Worm (Caenorhabditis elegans): ENCODE results near the gene clec-144.

Gene clec-144

DNA sequence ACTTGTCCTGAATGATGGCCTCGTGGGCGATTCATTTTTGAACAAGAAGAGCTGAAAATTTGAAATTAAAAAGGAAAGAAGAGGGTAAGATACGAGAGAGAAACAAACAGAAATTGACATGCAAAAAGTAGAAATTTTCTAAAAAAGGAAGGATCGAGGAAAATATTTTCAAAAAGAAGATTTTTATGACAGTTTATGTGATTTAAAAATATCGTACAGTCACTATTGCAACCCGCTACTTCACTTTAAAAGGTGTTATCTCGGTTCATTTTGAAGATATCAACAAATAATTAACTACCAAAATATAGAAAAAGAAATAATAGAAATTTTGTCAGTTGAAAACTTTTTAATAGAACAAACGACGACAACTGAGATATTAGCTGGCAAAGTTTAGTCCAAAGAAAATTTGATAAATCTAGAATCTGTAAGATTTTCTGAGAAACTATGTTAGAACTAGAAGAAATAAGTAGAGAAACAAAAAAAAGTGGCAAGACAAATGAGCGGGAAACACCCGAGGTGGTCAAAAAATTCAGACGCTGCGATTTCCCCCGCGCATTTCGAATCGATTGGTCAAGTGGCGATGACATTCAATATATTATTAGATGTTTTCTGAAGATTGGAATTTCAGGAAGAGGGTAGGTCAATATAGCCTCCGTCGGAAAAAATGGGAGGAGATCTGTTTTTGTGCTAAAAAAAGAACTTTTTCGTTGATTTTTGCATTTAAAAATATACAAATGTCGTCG lies 8.6 kb downstream of the clec-144 start, which contains the start of gene Y6D1A.1:
Y6D1A.1 (minus strand) TSS at position 51 of the 743 bp plus-strand sequence.
- TF ChIP-seq W03F9.2 (tag; optimal IDR thresholded peaks at IDR 0.05) (no peak), him-1 (tag; optimal IDR thresholded peaks at IDR 0.05) (no peak), dao-5 (tag; optimal IDR thresholded peaks at IDR 0.05) (no peak)

DNA sequence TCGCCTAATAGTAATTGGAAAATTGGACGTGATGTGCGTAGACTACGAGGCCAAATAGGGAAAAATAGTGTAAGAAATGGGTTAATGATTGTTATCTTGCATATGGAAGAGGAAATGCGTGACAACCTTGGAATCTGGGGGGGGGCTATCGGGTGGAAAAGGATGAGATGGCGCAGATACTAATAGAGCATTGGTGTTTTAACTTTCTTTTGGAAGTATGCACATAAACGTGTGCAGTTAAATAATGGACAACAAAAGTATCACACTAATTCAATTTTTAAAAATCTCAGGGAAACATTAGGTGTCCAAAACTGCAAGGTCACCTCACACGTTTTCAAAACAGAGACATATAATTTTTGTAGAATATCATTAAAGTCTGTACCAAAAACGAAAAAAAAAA lies 12.6 kb downstream of the clec-144 start, which contains the start of gene Y6D1A.2:
Y6D1A.2 (minus strand) TSS at position 101 of the 400 bp plus-strand sequence.
- TF ChIP-seq W03F9.2 (tag; optimal IDR thresholded peaks at IDR 0.05) (no peak), dao-5 (tag; optimal IDR thresholded peaks at IDR 0.05) (no peak), him-1 (tag; optimal IDR thresholded peaks at IDR 0.05) (no peak)

DNA sequence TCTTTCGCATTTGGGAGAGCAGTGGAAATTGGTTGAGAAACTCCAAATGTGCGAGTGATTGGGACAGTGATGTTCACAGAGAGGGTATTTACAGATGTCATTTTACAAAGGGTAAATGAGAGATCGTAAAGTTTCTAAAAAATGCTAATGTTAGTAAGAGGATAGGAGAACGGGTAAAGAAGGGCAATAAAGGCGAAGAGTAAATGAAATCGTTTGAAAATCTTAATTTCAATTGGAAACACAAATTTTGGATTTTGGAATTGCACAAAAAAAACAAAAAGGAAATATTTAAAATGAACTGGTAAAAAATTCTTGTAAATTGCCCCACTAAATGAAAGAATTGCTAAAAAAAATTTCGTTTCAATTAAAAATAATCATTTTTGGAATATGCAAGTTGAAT lies 15.9 kb downstream of the clec-144 start, which contains the start of gene pap-3:
pap-3 (minus strand) TSS at position 101 of the 400 bp plus-strand sequence.
- TF ChIP-seq him-1 (tag; optimal IDR thresholded peaks at IDR 0.05) = no peak
- TF ChIP-seq dao-5 (tag; optimal IDR thresholded peaks at IDR 0.05) = no peak
- no peak for TF ChIP-seq W03F9.2 (tag; optimal IDR thresholded peaks at IDR 0.05)

DNA sequence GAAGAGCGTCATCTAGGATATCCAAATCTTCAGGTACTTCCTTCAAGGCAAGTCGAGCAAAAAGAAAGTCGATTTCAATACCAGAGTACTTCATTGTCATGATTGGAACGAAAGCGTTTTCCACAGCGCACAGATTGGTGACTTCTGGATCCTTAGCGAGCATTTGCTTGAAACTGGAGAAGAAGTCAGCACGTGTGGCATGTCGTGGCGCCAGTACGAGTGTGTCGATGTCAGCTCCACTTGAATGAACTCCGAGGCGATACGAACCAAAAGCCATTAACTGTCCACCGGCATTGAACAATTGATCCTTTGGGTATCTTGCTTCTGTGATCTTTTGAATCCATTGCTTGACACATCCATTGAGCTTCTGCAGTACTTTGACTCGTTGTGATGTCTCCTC lies 16.4 kb downstream of the clec-144 start:
- TF ChIP-seq W03F9.2 (tag; optimal IDR thresholded peaks at IDR 0.05) = no peak

DNA sequence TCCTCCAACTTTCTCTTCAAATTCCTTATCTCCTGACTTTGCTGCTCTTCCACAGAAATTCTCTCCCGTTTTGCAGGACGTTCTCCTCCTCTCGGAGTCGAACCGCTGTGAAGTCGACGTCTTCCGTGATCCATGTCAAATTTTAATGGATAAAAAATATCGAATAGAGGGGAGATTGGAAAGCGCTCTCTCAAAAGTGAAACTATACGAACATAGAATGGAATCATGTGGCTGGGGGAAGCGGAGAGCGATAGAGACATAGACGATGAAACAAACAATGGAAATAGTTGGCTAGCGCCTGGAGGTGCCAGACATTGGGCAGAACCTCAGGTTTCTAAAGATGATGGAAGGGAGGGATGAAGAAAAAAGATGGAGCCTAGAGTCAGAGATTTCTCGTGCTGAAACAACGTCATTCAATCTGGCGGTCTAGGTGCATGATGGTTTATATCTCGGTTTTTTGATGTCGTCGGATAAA lies 18.4 kb downstream of the clec-144 start, which contains the start of gene F43G6.8:
F43G6.8 (minus strand) TSS at position 198 of the 475 bp plus-strand sequence.
- TF ChIP-seq W03F9.2 (tag; optimal IDR thresholded peaks at IDR 0.05) (no peak), him-1 (tag; optimal IDR thresholded peaks at IDR 0.05) (no peak), dao-5 (tag; optimal IDR thresholded peaks at IDR 0.05) (no peak)

DNA sequence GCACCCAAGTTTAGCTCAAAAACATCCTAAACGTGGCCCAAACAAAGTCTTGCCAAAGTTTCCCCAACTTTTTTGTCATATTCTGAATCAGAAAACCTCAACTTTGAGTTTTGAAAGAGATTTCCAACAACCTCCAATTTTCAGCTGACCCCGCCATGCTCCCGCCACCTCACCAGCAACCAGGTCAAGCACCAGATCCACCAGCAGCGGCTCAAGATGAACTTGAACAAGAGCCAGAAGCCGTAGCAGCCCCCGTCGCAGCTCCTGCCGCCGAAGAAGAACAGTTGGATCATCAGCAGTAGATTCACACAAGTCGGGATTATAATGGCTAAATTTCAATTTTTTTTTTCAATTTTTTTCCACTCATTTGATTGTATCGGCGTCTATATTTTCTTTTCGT lies 21.1 kb downstream of the clec-144 start:
- TF ChIP-seq dao-5 (tag; optimal IDR thresholded peaks at IDR 0.05) (no peak), him-1 (tag; optimal IDR thresholded peaks at IDR 0.05) (no peak), W03F9.2 (tag; optimal IDR thresholded peaks at IDR 0.05) (no peak)

DNA sequence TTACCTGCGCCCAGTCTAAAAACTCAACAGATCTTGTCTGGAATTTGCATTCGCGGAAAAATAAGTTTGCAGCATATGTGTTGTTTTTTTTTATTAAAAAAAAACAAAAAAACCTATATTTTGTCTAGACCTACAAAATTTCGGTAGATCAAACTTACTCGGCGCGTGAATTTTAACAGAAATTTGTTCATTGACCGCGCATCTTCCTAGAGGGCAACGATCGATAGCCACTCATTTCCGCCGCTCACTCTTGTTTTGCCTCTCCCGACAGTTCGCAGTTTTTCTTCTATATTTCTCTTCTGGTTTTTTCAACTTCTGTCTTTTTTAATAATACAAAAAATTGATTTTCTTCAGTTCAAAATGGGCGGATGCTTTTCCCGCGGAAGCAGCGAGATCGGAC lies 21.9 kb downstream of the clec-144 start, which contains the start of gene F43G6.7:
F43G6.7 (plus strand) TSS at position 355 of the 400 bp plus-strand sequence.
- TF ChIP-seq W03F9.2 (tag; optimal IDR thresholded peaks at IDR 0.05) (no peak), dao-5 (tag; optimal IDR thresholded peaks at IDR 0.05) (no peak), him-1 (tag; optimal IDR thresholded peaks at IDR 0.05) (no peak)

DNA sequence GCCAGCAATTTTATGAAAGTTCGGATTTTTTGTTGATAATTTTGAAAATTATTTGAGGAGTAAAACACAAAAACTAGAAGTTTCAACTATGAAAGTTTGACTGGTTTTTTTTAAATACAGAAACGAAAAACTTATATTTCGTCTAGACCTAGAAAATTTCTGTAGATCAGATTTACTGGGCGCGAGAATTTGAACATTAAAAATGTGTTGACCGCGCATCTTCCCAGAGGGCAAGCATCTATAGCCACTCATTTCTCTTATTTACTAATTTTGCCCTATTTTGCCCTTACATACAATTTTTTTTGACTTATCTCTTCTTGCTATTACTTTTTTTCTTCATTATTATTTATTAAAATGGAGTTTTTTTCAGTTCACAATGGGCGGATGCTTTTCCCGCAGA lies 23.4 kb downstream of the clec-144 start, which contains the start of gene F43G6.10:
F43G6.10 (plus strand) TSS at position 371 of the 400 bp plus-strand sequence.
- TF ChIP-seq W03F9.2 (tag; optimal IDR thresholded peaks at IDR 0.05) = no peak
- TF ChIP-seq him-1 (tag; optimal IDR thresholded peaks at IDR 0.05) = no peak
- TF ChIP-seq dao-5 (tag; optimal IDR thresholded peaks at IDR 0.05) = no peak

DNA sequence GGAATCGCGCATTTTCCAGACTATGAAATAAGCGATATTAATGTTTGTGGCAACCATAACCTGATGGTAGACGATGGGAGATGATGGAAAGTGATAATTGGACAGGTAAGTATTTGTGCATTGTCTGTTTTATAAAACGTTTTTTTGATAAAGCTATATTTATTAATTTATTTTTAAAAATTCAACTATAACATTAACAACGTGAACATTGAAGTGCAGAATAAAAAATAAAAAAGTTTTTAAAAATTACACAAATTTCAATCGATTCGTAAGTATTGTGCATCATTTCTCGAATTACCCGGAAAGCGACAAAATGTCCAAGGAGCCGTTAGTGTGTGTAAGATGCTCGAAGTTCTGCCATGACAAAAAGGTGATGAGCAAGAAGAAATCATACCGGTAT lies 26.1 kb downstream of the clec-144 start, which contains the start of gene jmjd-1.1:
jmjd-1.1 (plus strand) TSS at position 301 of the 400 bp plus-strand sequence.
- TF ChIP-seq dao-5 (tag; optimal IDR thresholded peaks at IDR 0.05) (no peak), W03F9.2 (tag; optimal IDR thresholded peaks at IDR 0.05) (no peak), him-1 (tag; optimal IDR thresholded peaks at IDR 0.05) (no peak)

DNA sequence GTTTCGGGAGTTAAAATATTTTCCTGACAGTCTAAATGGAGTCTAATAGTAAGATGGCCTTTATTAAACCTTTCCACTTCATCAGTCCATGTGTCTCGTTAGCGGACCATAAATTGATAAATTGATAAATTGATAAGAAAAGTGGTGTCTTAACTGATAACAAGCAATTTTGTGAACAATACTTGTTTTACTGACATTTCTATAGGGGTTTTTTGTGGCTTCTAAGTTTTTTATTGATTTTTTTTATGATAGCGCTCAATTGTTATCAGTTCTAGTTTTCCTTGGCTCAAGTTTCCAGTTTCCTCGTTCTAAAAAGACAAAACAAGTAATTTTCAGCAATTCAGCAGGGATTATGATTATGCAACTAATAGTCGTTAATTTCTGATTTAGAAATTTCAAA lies 29.9 kb downstream of the clec-144 start, which contains the start of gene F43G6.17:
F43G6.17 (plus strand) TSS at position 301 of the 400 bp plus-strand sequence.
- no peak for TF ChIP-seq W03F9.2 (tag; optimal IDR thresholded peaks at IDR 0.05)
- no peak for TF ChIP-seq dao-5 (tag; optimal IDR thresholded peaks at IDR 0.05)
- TF ChIP-seq him-1 (tag; optimal IDR thresholded peaks at IDR 0.05) = no peak

DNA sequence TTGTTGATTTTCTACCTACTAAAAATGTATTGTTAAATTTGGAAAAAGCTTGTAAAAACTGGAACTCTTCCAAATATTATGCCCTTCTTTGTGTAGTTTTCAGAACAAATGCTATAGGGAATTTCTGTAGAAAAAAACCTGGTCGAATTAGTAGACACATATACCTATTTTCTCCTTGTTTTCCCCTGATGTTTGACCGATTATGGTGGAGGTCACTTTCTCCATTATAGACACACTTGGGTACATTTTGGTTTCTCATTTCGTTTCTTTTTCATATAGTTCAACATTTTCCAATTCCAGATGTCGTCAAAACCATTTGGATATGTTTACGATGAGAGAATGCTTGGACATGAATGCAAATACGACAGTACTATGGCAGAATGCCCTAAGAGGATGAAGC lies 33.6 kb downstream of the clec-144 start, which contains the start of gene hda-5:
hda-5 (plus strand) TSS at position 301 of the 400 bp plus-strand sequence.
- TF ChIP-seq him-1 (tag; optimal IDR thresholded peaks at IDR 0.05) = no peak
- TF ChIP-seq W03F9.2 (tag; optimal IDR thresholded peaks at IDR 0.05) = no peak
- no peak for TF ChIP-seq dao-5 (tag; optimal IDR thresholded peaks at IDR 0.05)

DNA sequence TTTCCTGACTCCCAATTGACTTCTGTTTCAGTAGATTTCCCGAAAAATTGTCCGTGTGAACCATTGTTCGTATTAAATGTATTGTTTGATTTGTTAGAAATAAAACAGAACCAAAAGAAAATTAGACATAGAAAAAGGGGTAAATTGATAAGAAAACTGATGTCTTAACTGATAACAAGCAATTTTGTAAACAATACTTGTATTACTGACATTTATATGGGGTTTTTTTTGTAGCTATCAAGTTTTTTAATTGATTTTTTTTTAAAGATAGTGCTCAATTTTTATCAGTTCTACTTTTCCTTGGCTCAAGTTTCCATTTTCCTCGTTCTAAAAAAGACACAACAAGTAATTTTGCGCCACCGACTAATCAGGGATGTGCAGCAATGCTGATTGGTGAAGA lies 35.2 kb downstream of the clec-144 start:
- TF ChIP-seq W03F9.2 (tag; optimal IDR thresholded peaks at IDR 0.05) (no peak), him-1 (tag; optimal IDR thresholded peaks at IDR 0.05) (no peak), dao-5 (tag; optimal IDR thresholded peaks at IDR 0.05) (no peak)

DNA sequence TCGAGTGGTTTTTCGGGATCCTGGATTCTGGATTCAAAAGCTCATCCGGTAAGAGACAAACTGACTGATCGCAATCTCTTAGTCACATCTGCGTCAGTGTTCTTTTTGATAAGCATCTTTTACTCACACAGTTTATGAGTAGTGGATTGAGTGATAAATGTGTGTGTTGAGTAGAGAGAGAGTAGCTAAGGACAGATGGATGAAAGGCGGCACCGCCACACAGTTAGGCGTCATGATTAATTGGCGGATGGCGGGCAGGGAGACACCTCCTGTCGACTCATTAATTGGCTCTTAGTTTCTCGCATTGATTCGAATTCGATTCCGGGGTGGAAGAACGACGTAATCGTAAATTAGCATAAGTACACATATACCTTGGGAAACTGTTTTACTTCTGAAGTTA lies 38.0 kb downstream of the clec-144 start:
- TF ChIP-seq him-1 (tag; optimal IDR thresholded peaks at IDR 0.05) = no peak
- no peak for TF ChIP-seq W03F9.2 (tag; optimal IDR thresholded peaks at IDR 0.05)
- TF ChIP-seq dao-5 (tag; optimal IDR thresholded peaks at IDR 0.05) = no peak

DNA sequence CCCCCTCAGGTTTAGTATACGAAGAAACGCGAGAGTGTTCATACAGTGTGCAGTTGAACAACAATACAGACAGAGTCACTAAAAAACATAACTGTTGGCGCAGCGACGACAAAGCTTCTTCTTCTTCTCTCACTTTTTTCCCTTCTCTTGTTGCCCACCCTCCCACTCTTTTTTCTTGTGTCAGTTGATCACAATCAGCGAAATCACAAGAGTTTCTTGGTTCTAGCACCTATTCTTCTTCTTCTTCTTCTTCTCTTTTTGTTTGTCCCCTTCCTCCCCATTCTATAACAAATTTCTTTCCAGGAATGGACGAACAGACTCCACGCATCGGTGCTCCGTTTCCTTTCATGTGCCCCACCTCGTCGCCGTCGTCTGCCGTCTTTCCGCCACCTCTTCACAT lies 41.9 kb downstream of the clec-144 start, which contains the start of gene F43G6.4:
F43G6.4 (plus strand) TSS at position 301 of the 400 bp plus-strand sequence.
- TF ChIP-seq dao-5 (tag; optimal IDR thresholded peaks at IDR 0.05) = no peak
- no peak for TF ChIP-seq him-1 (tag; optimal IDR thresholded peaks at IDR 0.05)
- no peak for TF ChIP-seq W03F9.2 (tag; optimal IDR thresholded peaks at IDR 0.05)
